Worm (Caenorhabditis elegans) whole organism, late embryonic: ENCODE results near the gene C34F11.5.

Experiments
- C08G9.2 ChIP-seq: sonication (generic microtip); optimal IDR thresholded peaks from 2 replicates; lab custom pipeline; 2016; ENCODE audit warnings: mild to moderate bottlenecking, missing genetic modification characterization, moderate library complexity, missing compliant biosample characterization
- C38D4.7 ChIP-seq: fragments of 200-800 bp; sonication (Bioruptor generic); optimal IDR thresholded peaks from 2 replicates; lab custom pipeline; 2018; ENCODE audit warnings: mild to moderate bottlenecking, missing genetic modification characterization, moderate library complexity, missing compliant biosample characterization
- F13H6.1 ChIP-seq: sonication (generic microtip); optimal IDR thresholded peaks from 2 replicates; lab custom pipeline; 2016; ENCODE audit warnings: missing genetic modification characterization, missing compliant biosample characterization
- K02D7.2 ChIP-seq: sonication (generic microtip); optimal IDR thresholded peaks from 2 replicates; lab custom pipeline; 2017; ENCODE audit warnings: mild to moderate bottlenecking, missing genetic modification characterization, missing compliant biosample characterization
- K09A11.1 ChIP-seq: sonication (generic microtip); optimal IDR thresholded peaks from 2 replicates; lab custom pipeline; 2017; ENCODE audit warnings: antibody characterized with exemption, mild to moderate bottlenecking, missing genetic modification characterization, missing compliant biosample characterization; ENCODE audit not compliant: insufficient read depth
- T23F11.4 ChIP-seq: fragments of 200-800 bp; sonication (Bioruptor generic); optimal IDR thresholded peaks from 2 replicates; lab custom pipeline; 2018; ENCODE audit warnings: mild to moderate bottlenecking, missing genetic modification characterization, missing compliant biosample characterization
- ahr-1 ChIP-seq: sonication (generic microtip); optimal IDR thresholded peaks from 2 replicates; lab custom pipeline; 2016; ENCODE audit warnings: missing genetic modification characterization, missing compliant biosample characterization
- ama-1 ChIP-seq: fragments of 150-350 bp; optimal IDR thresholded peaks from 2 replicates; lab custom pipeline; 2014
- ceh-18 ChIP-seq: sonication (generic microtip); optimal IDR thresholded peaks from 2 replicates; lab custom pipeline; 2016; ENCODE audit warnings: missing genetic modification characterization, missing compliant biosample characterization
- ceh-2 ChIP-seq: sonication (generic microtip); optimal IDR thresholded peaks from 2 replicates; lab custom pipeline; 2016; ENCODE audit warnings: missing genotype, missing genetic modification characterization, missing compliant biosample characterization
- ceh-31 ChIP-seq: sonication (generic microtip); optimal IDR thresholded peaks from 2 replicates; lab custom pipeline; 2016; ENCODE audit warnings: missing genetic modification characterization, missing compliant biosample characterization
- ceh-34 ChIP-seq: sonication (generic microtip); optimal IDR thresholded peaks from 2 replicates; lab custom pipeline; 2016; ENCODE audit warnings: mild to moderate bottlenecking, missing genetic modification characterization, missing compliant biosample characterization
- ceh-45 ChIP-seq: fragments of 200-800 bp; sonication (Bioruptor generic); IDR thresholded peaks from 2 replicates; pipeline ENCODE4 v1.3.6; 2022; ENCODE audit warnings: missing genetic modification reagents, missing genetic modification characterization, missing compliant biosample characterization
- ceh-6 ChIP-seq: fragments of 200-800 bp; sonication (Bioruptor generic); optimal IDR thresholded peaks from 2 replicates; lab custom pipeline; 2018; ENCODE audit warnings: mild to moderate bottlenecking, missing genetic modification characterization, missing compliant biosample characterization
- dve-1 ChIP-seq: sonication (generic microtip); optimal IDR thresholded peaks from 2 replicates; lab custom pipeline; 2017; ENCODE audit warnings: antibody characterized with exemption, mild to moderate bottlenecking, missing genetic modification characterization, missing compliant biosample characterization
- elt-2 ChIP-seq: sonication (generic microtip); optimal IDR thresholded peaks from 2 replicates; lab custom pipeline; 2016; ENCODE audit warnings: missing genetic modification reagents, missing genetic modification characterization, missing compliant biosample characterization
- ets-4 ChIP-seq: sonication (generic microtip); optimal IDR thresholded peaks from 2 replicates; lab custom pipeline; 2016; ENCODE audit warnings: missing genetic modification characterization, missing compliant biosample characterization
- fax-1 ChIP-seq: sonication (generic microtip); optimal IDR thresholded peaks from 2 replicates; lab custom pipeline; 2016; ENCODE audit warnings: missing genotype, missing genetic modification characterization, missing compliant biosample characterization
- fkh-6 ChIP-seq: sonication (generic microtip); optimal IDR thresholded peaks from 2 replicates; lab custom pipeline; 2016; ENCODE audit warnings: missing genetic modification characterization, missing compliant biosample characterization
- gmeb-2 ChIP-seq: sonication (generic microtip); optimal IDR thresholded peaks from 2 replicates; lab custom pipeline; 2016; ENCODE audit warnings: missing genetic modification characterization, inconsistent platforms, missing compliant biosample characterization
- hlh-13 ChIP-seq: fragments of 200-800 bp; sonication (Bioruptor generic); optimal IDR thresholded peaks from 2 replicates; lab custom pipeline; 2018; ENCODE audit warnings: mild to moderate bottlenecking, missing genetic modification characterization, missing compliant biosample characterization
- hlh-15 ChIP-seq: sonication (generic microtip); optimal IDR thresholded peaks from 2 replicates; lab custom pipeline; 2016; ENCODE audit warnings: missing genetic modification characterization, missing compliant biosample characterization
- hlh-30 ChIP-seq: sonication (generic microtip); optimal IDR thresholded peaks from 2 replicates; lab custom pipeline; 2017; ENCODE audit warnings: antibody characterized with exemption, missing genetic modification characterization, missing compliant biosample characterization; ENCODE audit not compliant: insufficient read depth
- lin-11 ChIP-seq: fragments of 200-800 bp; sonication (Bioruptor generic); optimal IDR thresholded peaks from 2 replicates; lab custom pipeline; 2018; ENCODE audit warnings: mild to moderate bottlenecking, missing genetic modification characterization, missing compliant biosample characterization
- madf-2 ChIP-seq: sonication (generic microtip); optimal IDR thresholded peaks from 2 replicates; lab custom pipeline; 2017; ENCODE audit warnings: missing genetic modification characterization, missing compliant biosample characterization
- nfya-1 ChIP-seq: sonication (generic microtip); optimal IDR thresholded peaks from 2 replicates; lab custom pipeline; 2017; ENCODE audit warnings: missing genetic modification characterization, mild to moderate bottlenecking, missing compliant biosample characterization, antibody characterized with exemption, moderate library complexity
- nhr-11 ChIP-seq: fragments of 150-350 bp; optimal IDR thresholded peaks from 2 replicates; lab custom pipeline; 2014; ENCODE audit warnings: missing biosample characterization, missing genetic modification characterization
- odd-2 ChIP-seq: sonication (generic microtip); optimal IDR thresholded peaks from 2 replicates; lab custom pipeline; 2017; ENCODE audit warnings: antibody characterized with exemption, mild to moderate bottlenecking, missing genetic modification characterization, missing compliant biosample characterization
- pag-3 ChIP-seq: sonication (generic microtip); optimal IDR thresholded peaks from 2 replicates; lab custom pipeline; 2016; ENCODE audit warnings: missing compliant biosample characterization, missing genetic modification characterization, borderline replicate concordance
- pat-9 ChIP-seq: fragments of 200-800 bp; sonication (Bioruptor generic); optimal IDR thresholded peaks from 2 replicates; lab custom pipeline; 2018; ENCODE audit warnings: mild to moderate bottlenecking, missing genetic modification characterization, moderate library complexity, missing compliant biosample characterization
- pax-1 ChIP-seq: fragments of 150-350 bp; optimal IDR thresholded peaks from 2 replicates; lab custom pipeline; 2014; ENCODE audit warnings: missing biosample characterization, missing genetic modification characterization
- pha-2 ChIP-seq: sonication (generic microtip); optimal IDR thresholded peaks from 2 replicates; lab custom pipeline; 2017; ENCODE audit warnings: mild to moderate bottlenecking, missing genetic modification characterization, missing compliant biosample characterization
- sdc-2 ChIP-seq: sonication (generic microtip); optimal IDR thresholded peaks from 2 replicates; lab custom pipeline; 2016; ENCODE audit warnings: missing genotype, missing genetic modification characterization, missing compliant biosample characterization
- sox-2 ChIP-seq: fragments of 200-800 bp; sonication (Bioruptor generic); IDR thresholded peaks from 2 replicates; pipeline ENCODE4 v1.3.6; 2022; ENCODE audit warnings: missing genetic modification reagents, missing genetic modification characterization, missing compliant biosample characterization
- sox-4 ChIP-seq: sonication (generic microtip); optimal IDR thresholded peaks from 2 replicates; lab custom pipeline; 2017; ENCODE audit warnings: mild to moderate bottlenecking, missing genetic modification characterization, inconsistent platforms, missing compliant biosample characterization
- syd-9 ChIP-seq: sonication (generic microtip); optimal IDR thresholded peaks from 2 replicates; lab custom pipeline; 2016; ENCODE audit warnings: mild to moderate bottlenecking, missing genetic modification characterization, moderate library complexity, missing compliant biosample characterization
- tbx-2 ChIP-seq: sonication (generic microtip); optimal IDR thresholded peaks from 2 replicates; lab custom pipeline; 2016; ENCODE audit warnings: missing genetic modification characterization, missing compliant biosample characterization
- tbx-7 ChIP-seq: sonication (generic microtip); optimal IDR thresholded peaks from 2 replicates; lab custom pipeline; 2016; ENCODE audit warnings: missing genotype, missing genetic modification characterization, missing compliant biosample characterization
- unc-3 ChIP-seq, 2 experiments: fragments of 200-800 bp in 1 of 2; sonication (Bioruptor generic) in 1 of 2; sonication (generic microtip) in 1 of 2; conservative IDR thresholded peaks in 1 of 2; optimal IDR thresholded peaks in 1 of 2; 2 replicates each; pipeline versions ENCODE4 v1.3.6 to Lab custom; 2016 to 2022; ENCODE audit warnings: missing compliant biosample characterization in 2 of 2, missing genetic modification characterization in 2 of 2, missing genetic modification reagents in 1 of 2
- unc-42 ChIP-seq: sonication (generic microtip); optimal IDR thresholded peaks from 2 replicates; lab custom pipeline; 2016; ENCODE audit warnings: missing genotype, missing genetic modification characterization, missing compliant biosample characterization
- ztf-16 ChIP-seq: sonication (generic microtip); optimal IDR thresholded peaks from 2 replicates; lab custom pipeline; 2017; ENCODE audit warnings: missing genetic modification characterization, missing compliant biosample characterization

The C34F11.5 gene

DNA sequence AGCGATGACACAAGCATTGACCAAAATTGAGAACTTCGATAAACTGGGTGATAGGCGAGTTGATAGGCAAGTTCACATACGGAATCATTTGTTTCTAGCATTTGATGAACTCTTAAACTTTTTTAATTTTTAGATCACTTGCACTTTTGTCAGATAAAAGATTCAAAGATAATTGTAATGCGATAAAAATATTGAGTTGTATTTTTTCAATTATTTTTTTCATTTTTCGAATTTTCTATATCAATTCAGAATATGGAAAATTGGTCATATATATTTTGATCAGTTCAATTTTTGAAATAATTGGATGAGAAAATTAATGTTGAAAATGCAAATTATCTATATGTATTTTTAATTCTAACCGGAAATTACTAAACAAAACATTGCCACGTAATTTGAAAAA, 28.9 kb upstream of the C34F11.5 start, which contains the start of gene srb-3:
srb-3 (minus strand) TSS at position 101 of the 400 bp plus-strand sequence.
- TF ChIP-seq sdc-2 (tag; lab: Kevin White, UChicago) (no peak), lin-11 (no peak), ahr-1 (tag; lab: Kevin White, UChicago) (no peak), dve-1 (tag; lab: Kevin White, UChicago) (no peak), C38D4.7 (no peak), ceh-6 (GFP tag; lab: Kevin White, UChicago) (no peak), tbx-2 (tag; lab: Kevin White, UChicago) (no peak), elt-2 (tag; lab: Kevin White, UChicago) (no peak), ets-4 (tag; lab: Kevin White, UChicago) (no peak), pha-2 (tag; lab: Kevin White, UChicago) (no peak), ceh-45 (GFP tag; lab: Robert Waterston, UW) (no peak)

DNA sequence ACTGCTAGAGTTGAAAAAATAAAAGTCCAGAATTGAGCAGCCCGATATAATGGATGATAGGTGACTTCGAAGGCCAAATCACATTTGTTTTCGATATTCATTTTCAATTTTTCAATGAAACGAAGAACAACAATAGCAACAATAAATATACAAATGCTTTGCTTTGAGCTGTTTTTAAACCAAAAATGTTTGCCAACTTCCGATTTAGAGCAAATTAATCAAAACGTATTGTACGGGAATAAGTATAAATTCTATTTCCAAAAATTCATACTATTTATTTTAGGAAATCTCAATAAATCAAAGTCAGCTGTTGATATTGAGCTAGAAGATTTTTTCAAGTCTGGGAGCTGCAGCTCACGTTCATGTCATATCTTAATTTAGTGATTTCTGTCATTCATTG, 24.7 kb upstream of the C34F11.5 start, which contains the start of gene srb-1:
srb-1 (minus strand) TSS at position 101 of the 400 bp plus-strand sequence.
- no peak for TF ChIP-seq pat-9 (tag; lab: Kevin White, UChicago)
- no peak for TF ChIP-seq fkh-6 (tag; lab: Kevin White, UChicago)

ce11 chrII:5171610-5172009, 24.0 kb upstream of the C34F11.5 start, which contains the start of gene C27D6.15:
Gene C27D6.15, plus strand, starts transcription at chrII:5171910.
- TF ChIP-seq ceh-34 (tag; lab: Kevin White, UChicago) (no peak), nfya-1 (tag; lab: Kevin White, UChicago) (no peak), lin-11 (no peak), ama-1 (no peak), K09A11.1 (no peak), ceh-31 (tag; lab: Kevin White, UChicago) (no peak), fax-1 (no peak), ceh-18 (no peak), unc-3 (GFP tag; conservative IDR thresholded peaks at IDR 0.05; lab: Robert Waterston, UW) (no peak), unc-3 (tag; optimal IDR thresholded peaks at IDR 0.05; lab: Kevin White, UChicago) (no peak), ceh-45 (GFP tag; lab: Robert Waterston, UW) (no peak), hlh-30 (tag; lab: Kevin White, UChicago) (no peak), dve-1 (tag; lab: Kevin White, UChicago) (no peak), sox-2 (GFP tag; lab: Robert Waterston, UW) (no peak), gmeb-2 (no peak), pag-3 (tag; lab: Kevin White, UChicago) (no peak), syd-9 (no peak), ceh-2 (tag; lab: Kevin White, UChicago) (no peak), sox-4 (no peak), tbx-7 (tag; lab: Kevin White, UChicago) (no peak), K02D7.2 (tag; lab: Kevin White, UChicago) (no peak)

- TF ChIP-seq pha-2 (tag; lab: Kevin White, UChicago) (no peak), F13H6.1 (tag; lab: Kevin White, UChicago) (no peak)
These were observed 23.2 kb upstream of the C34F11.5 start, which contains the start of gene C27D6.1 for ce11 chrII:5172451-5172850. Gene C27D6.1, plus strand, starts transcription at chrII:5172751.

- TF ChIP-seq madf-2 (tag; lab: Kevin White, UChicago) (no peak), ceh-34 (tag; lab: Kevin White, UChicago) (no peak), tbx-2 (tag; lab: Kevin White, UChicago) (no peak), elt-2 (tag; lab: Kevin White, UChicago) (no peak), nhr-11 (tag; lab: Kevin White, UChicago) (no peak), T23F11.4 (GFP tag; lab: Kevin White, UChicago) (no peak), pha-2 (tag; lab: Kevin White, UChicago) (no peak), hlh-13 (no peak), ztf-16 (tag; lab: Kevin White, UChicago) (no peak), C08G9.2 (tag; lab: Kevin White, UChicago) (no peak), pat-9 (tag; lab: Kevin White, UChicago) (no peak), ceh-2 (tag; lab: Kevin White, UChicago) (no peak), odd-2 (tag; lab: Kevin White, UChicago) (no peak), unc-42 (tag; lab: Kevin White, UChicago) (no peak), hlh-15 (tag; lab: Kevin White, UChicago) (no peak), pax-1 (tag; lab: Kevin White, UChicago) (no peak)
These were observed 21.2 kb upstream of the C34F11.5 start, which contains the start of gene C27D6.3 for ce11 chrII:5174370-5174769. Gene C27D6.3, minus strand, starts transcription at chrII:5174470.
